Fruit fly (Drosophila melanogaster): ENCODE measurements around the gene CG14879.

CG14879 gene

DNA sequence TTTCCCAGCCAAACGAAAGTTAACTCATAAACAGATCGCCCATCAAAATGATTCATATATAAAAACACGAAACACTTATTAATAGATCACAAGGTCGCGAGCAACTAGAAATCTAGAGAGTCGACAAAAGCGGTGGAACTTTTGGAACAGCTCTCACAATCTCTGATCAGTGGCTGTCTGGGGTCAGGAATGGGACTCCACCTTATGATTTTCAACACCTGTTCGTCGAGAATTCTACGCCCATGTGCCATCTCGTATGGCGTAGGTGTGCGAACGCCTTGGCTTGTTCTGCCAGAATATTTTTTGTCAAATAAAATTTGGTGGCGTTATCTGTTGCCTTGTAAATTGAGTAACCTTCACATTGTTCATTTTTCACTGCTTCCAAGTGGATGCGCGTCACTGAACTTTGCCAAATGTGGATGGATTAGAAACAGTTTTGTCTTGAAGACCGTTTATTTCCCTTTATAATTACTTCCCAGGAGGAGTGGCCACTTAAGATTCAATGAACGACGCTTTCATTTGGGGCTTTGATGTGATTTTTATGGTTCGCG is 6.4 kb upstream of the CG14879 start (continued):
- TF ChIP-seq CG6854 (GFP tag; optimal IDR thresholded peaks at IDR 0.05): no peak
- TF ChIP-seq CG2202 (tag; optimal IDR thresholded peaks at IDR 0.05): no peak
- no peak for TF ChIP-seq nom (GFP tag; optimal IDR thresholded peaks at IDR 0.05)
- TF ChIP-seq ro (GFP tag; IDR thresholded peaks at IDR 0.05): no peak
- no peak for TF ChIP-seq CG8765 (GFP tag; IDR thresholded peaks at IDR 0.05)
- TF ChIP-seq sqz (GFP tag; optimal IDR thresholded peaks at IDR 0.05): no peak
- TF ChIP-seq CG18476 (GFP tag; optimal IDR thresholded peaks at IDR 0.05): no peak
- no peak for TF ChIP-seq CG8290 (GFP tag; optimal IDR thresholded peaks at IDR 0.05)
- TF ChIP-seq CG8290 (tag; optimal IDR thresholded peaks at IDR 0.05): peak in 1 of 2 experiments; percentile 89
- peak; percentile 10 for TF ChIP-seq Side (GFP tag; optimal IDR thresholded peaks at IDR 0.05)
- no peak for TF ChIP-seq CG4707 (GFP tag; optimal IDR thresholded peaks at IDR 0.05)
- TF ChIP-seq Atf3 (GFP tag; optimal IDR thresholded peaks at IDR 0.05): no peak
- no peak for TF ChIP-seq Awh (GFP tag; IDR thresholded peaks at IDR 0.05)
- no peak for TF ChIP-seq CG8478 (optimal IDR thresholded peaks at IDR 0.05)
- TF ChIP-seq CG17359 (tag; optimal IDR thresholded peaks at IDR 0.05): peak; percentile 33
- TF ChIP-seq CG14667 (GFP tag; IDR thresholded peaks at IDR 0.05): no peak
- TF ChIP-seq CG9437 (GFP tag; optimal IDR thresholded peaks at IDR 0.05): no peak
- TF ChIP-seq Trl (optimal IDR thresholded peaks at IDR 0.05): peak in 1 of 2 experiments; percentile 45
- no peak for TF ChIP-seq Trl (GFP tag; optimal IDR thresholded peaks at IDR 0.05)
- TF ChIP-seq Ssrp (tag; optimal IDR thresholded peaks at IDR 0.05): no peak
- no peak for TF ChIP-seq ara (GFP tag; IDR thresholded peaks at IDR 0.05)
- no peak for TF ChIP-seq eve (GFP tag; optimal IDR thresholded peaks at IDR 0.05)
- TF ChIP-seq Nf-YA (GFP tag; IDR thresholded peaks at IDR 0.05): no peak
- no peak for TF ChIP-seq CG14710 (tag; optimal IDR thresholded peaks at IDR 0.05)
- no peak for TF ChIP-seq Lpt (GFP tag; optimal IDR thresholded peaks at IDR 0.05)
- no peak for TF ChIP-seq hb (GFP tag; IDR thresholded peaks at IDR 0.05; ENCODE audit: partially characterized antibody)
- no peak for TF ChIP-seq CG17612 (GFP tag; IDR thresholded peaks at IDR 0.05)
- TF ChIP-seq Vsx1 (GFP tag; optimal IDR thresholded peaks at IDR 0.05): no peak
- no peak for TF ChIP-seq CG15479 (GFP tag; optimal IDR thresholded peaks at IDR 0.05)
- TF ChIP-seq CG10366 (GFP tag; IDR thresholded peaks at IDR 0.05): 0 out of 2 replicates have a peak, but pooled peaks have one; percentile 28
- peak; percentile 29 for TF ChIP-seq grau (tag; optimal IDR thresholded peaks at IDR 0.05)
- TF ChIP-seq CG13775 (GFP tag; optimal IDR thresholded peaks at IDR 0.05): peak; percentile 7
- no peak for TF ChIP-seq hkb (optimal IDR thresholded peaks at IDR 0.05)
- TF ChIP-seq hkb (GFP tag; IDR thresholded peaks at IDR 0.05): peak; percentile 35; the same call in 1 of the 2 replicates
- peak; percentile 29; the same call in 1 of the 2 replicates for TF ChIP-seq Adf1 (GFP tag; IDR thresholded peaks at IDR 0.05)
- no peak for TF ChIP-seq CG2889 (GFP tag; IDR thresholded peaks at IDR 0.05)
- no peak for TF ChIP-seq ato (GFP tag; IDR thresholded peaks at IDR 0.05; ENCODE audit: partially characterized antibody)
- peak; percentile 43; the same call in 1 of the 2 replicates for TF ChIP-seq CG3847 (GFP tag; IDR thresholded peaks at IDR 0.05)
- TF ChIP-seq cwo (GFP tag; optimal IDR thresholded peaks at IDR 0.05): peak; percentile 62
- peak; percentile 80 for TF ChIP-seq CG13894 (tag; optimal IDR thresholded peaks at IDR 0.05)
- TF ChIP-seq Lim3 (GFP tag; IDR thresholded peaks at IDR 0.05): no peak
- no peak for TF ChIP-seq CG13287 (GFP tag; IDR thresholded peaks at IDR 0.05; ENCODE audit: partially characterized antibody)
- no peak for TF ChIP-seq HmgD (GFP tag; optimal IDR thresholded peaks at IDR 0.05)
- TF ChIP-seq E2f1 (GFP tag; IDR thresholded peaks at IDR 0.05): no peak; the same call in 1 of the 2 replicates
- TF ChIP-seq dimm (GFP tag; IDR thresholded peaks at IDR 0.05): no peak
- TF ChIP-seq CG3281 (GFP tag; optimal IDR thresholded peaks at IDR 0.05): peak; percentile 65
- peak; percentile 13 for TF ChIP-seq CG13424 (tag; optimal IDR thresholded peaks at IDR 0.05)
- TF ChIP-seq Dref (GFP tag; IDR thresholded peaks at IDR 0.05): peak; percentile 37; the same call in 1 of the 2 replicates
- TF ChIP-seq CG11247 (GFP tag; IDR thresholded peaks at IDR 0.05): peak; percentile 53; the same call in 1 of the 2 replicates
- TF ChIP-seq CG14441 (GFP tag; IDR thresholded peaks at IDR 0.05): peak; percentile 43; the same call in 1 of the 2 replicates
- TF ChIP-seq ap (GFP tag; IDR thresholded peaks at IDR 0.05): no peak
- no peak for TF ChIP-seq CG7357 (GFP tag; IDR thresholded peaks at IDR 0.05)
